Fruit fly (Drosophila melanogaster): ENCODE measurements around the gene eIF3a.
A peak's percentile ranks its signal among the peaks of the same experiment; 100 is the strongest.

eIF3a gene

DNA sequence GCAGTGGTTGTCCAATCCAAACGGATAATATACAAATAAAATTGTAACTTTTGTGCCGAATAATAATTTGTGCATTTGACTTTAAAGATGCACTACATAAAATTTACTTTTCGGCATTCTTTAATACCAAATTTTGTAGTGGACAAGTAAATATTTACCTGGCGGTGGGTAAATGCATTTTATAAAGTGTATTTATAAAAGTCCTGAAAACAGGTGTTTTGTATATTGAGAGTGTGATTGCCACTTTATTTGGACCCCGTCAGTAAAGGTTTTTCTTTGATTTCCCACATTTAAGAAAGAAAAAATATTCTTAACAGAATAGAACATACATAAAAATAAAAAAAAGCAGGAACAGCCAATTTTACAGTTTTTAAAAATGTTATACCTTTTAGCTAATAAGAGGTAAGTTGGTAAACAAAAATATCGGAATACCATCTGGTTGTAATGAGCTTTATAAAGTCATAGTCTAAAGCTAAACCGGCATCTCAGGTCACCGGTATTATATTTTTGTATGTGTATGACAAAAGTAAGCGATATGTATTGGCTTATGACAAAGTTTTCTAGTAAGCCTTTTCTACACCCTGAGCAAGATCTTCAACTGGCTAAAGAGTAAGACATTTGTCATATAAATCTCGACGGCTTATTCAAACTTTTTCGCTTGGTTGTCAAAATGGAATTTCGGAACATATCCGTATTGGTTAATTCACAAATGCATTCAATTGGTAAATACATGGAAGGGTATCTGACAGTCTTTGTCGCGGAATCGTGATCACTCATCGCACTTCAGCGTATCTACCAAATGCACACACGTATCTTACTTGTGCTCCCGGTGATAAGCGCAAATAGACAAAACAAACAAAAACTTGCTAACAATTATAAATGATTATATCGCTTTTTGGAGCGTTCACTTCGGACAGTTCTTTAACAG lies 38.8 kb downstream of the eIF3a start (continued):
- TF ChIP-seq mam (GFP tag; optimal IDR thresholded peaks at IDR 0.05) (peak; percentile 88), NC2β (GFP tag; optimal IDR thresholded peaks at IDR 0.05) (peak; percentile 70), CG11696 (GFP tag; IDR thresholded peaks at IDR 0.05) (peak; percentile 68), HHEX (GFP tag; optimal IDR thresholded peaks at IDR 0.05) (peak; percentile 88), pros (GFP tag; optimal IDR thresholded peaks at IDR 0.05) (no peak), CG3281 (GFP tag; optimal IDR thresholded peaks at IDR 0.05) (peak; percentile 87), Eip74EF (GFP tag; optimal IDR thresholded peaks at IDR 0.05) (peak in 1 of 2 experiments; percentile 85), Kr (GFP tag; optimal IDR thresholded peaks at IDR 0.05) (no peak), CG12299 (tag; optimal IDR thresholded peaks at IDR 0.05) (peak; percentile 61), Fer2 (tag; optimal IDR thresholded peaks at IDR 0.05) (peak; percentile 30), CG14014 (GFP tag; IDR thresholded peaks at IDR 0.05) (peak; percentile 80), Trl (optimal IDR thresholded peaks at IDR 0.05) (no peak), Trl (GFP tag; optimal IDR thresholded peaks at IDR 0.05) (peak; percentile 87), Meics (GFP tag; optimal IDR thresholded peaks at IDR 0.05) (peak; percentile 88), NK7.1 (GFP tag; optimal IDR thresholded peaks at IDR 0.05) (peak; percentile 75), schlank (tag; optimal IDR thresholded peaks at IDR 0.05) (peak; percentile 82), disco-r (GFP tag; optimal IDR thresholded peaks at IDR 0.05) (peak; percentile 87), CG10543 (GFP tag; optimal IDR thresholded peaks at IDR 0.05) (peak; percentile 75), crol (GFP tag; IDR thresholded peaks at IDR 0.05) (no peak), peb (GFP tag; IDR thresholded peaks at IDR 0.05) (no peak; the same call in 1 of the 2 replicates), CG12071 (GFP tag; optimal IDR thresholded peaks at IDR 0.05) (peak; percentile 89), Oli (tag; optimal IDR thresholded peaks at IDR 0.05) (peak; percentile 90), CG3407 (GFP tag; optimal IDR thresholded peaks at IDR 0.05) (peak; percentile 70), ranshi (GFP tag; IDR thresholded peaks at IDR 0.05) (peak; percentile 88; the same call in 1 of the 2 replicates), CG7839 (tag; optimal IDR thresholded peaks at IDR 0.05) (peak; percentile 94), chn (GFP tag; optimal IDR thresholded peaks at IDR 0.05) (peak; percentile 85), esg (GFP tag; conservative IDR thresholded peaks at IDR 0.05) (peak; percentile 86), stc (GFP tag; IDR thresholded peaks at IDR 0.05) (peak; percentile 89), Nf-YB (GFP tag; optimal IDR thresholded peaks at IDR 0.05) (peak; percentile 60), pb (GFP tag; optimal IDR thresholded peaks at IDR 0.05) (peak; percentile 89), aop (GFP tag; IDR thresholded peaks at IDR 0.05) (no peak), Tbp (GFP tag; optimal IDR thresholded peaks at IDR 0.05) (no peak), zfh2 (GFP tag; optimal IDR thresholded peaks at IDR 0.05) (peak; percentile 91), CG12659 (GFP tag; optimal IDR thresholded peaks at IDR 0.05) (peak; percentile 88), CG7357 (GFP tag; IDR thresholded peaks at IDR 0.05) (peak; percentile 79), wor (GFP tag; IDR thresholded peaks at IDR 0.05) (peak; percentile 85), CG10321 (GFP tag; IDR thresholded peaks at IDR 0.05) (peak; percentile 61; the same call in 1 of the 2 replicates), seq (GFP tag; IDR thresholded peaks at IDR 0.05) (peak; percentile 91), CG1602 (GFP tag; optimal IDR thresholded peaks at IDR 0.05) (peak; percentile 83), CG11560 (tag; IDR thresholded peaks at IDR 0.05) (peak; percentile 58; the same call in 1 of the 3 replicates), CG18262 (tag; optimal IDR thresholded peaks at IDR 0.05) (peak; percentile 89), CG4282 (GFP tag; optimal IDR thresholded peaks at IDR 0.05) (peak; percentile 41), Hmx (GFP tag; optimal IDR thresholded peaks at IDR 0.05) (peak; percentile 18), CG10979 (tag; optimal IDR thresholded peaks at IDR 0.05) (peak; percentile 84), CG2678 (tag; optimal IDR thresholded peaks at IDR 0.05) (peak; percentile 93), CG18476 (GFP tag; optimal IDR thresholded peaks at IDR 0.05) (peak; percentile 80), HmgZ (tag; optimal IDR thresholded peaks at IDR 0.05) (peak; percentile 92), bab2 (GFP tag; optimal IDR thresholded peaks at IDR 0.05) (peak; percentile 88), abd-A (tag; optimal IDR thresholded peaks at IDR 0.05) (no peak)

Measured in whole organism, embryonic.